Worm (Caenorhabditis elegans) whole organism, L2 larva: Measurements from ENCODE around the gene F39H12.3.

Experiments
- C34F6.9 ChIP-seq: fragments of 150-350 bp; optimal IDR thresholded peaks from 2 replicates; lab custom pipeline; 2014; ENCODE audit warnings: missing biosample characterization, missing genetic modification characterization
- F13H6.1 ChIP-seq: sonication (generic microtip); optimal IDR thresholded peaks from 2 replicates; lab custom pipeline; 2016; ENCODE audit warnings: missing genetic modification characterization, missing compliant biosample characterization
- R02D3.7 ChIP-seq: fragments of 150-350 bp; optimal IDR thresholded peaks from 2 replicates; lab custom pipeline; 2014; ENCODE audit warnings: missing biosample characterization, missing genetic modification characterization
- Y55F3AM.14 ChIP-seq: fragments of 200-800 bp; sonication (Bioruptor generic); optimal IDR thresholded peaks from 2 replicates; lab custom pipeline; 2018; ENCODE audit warnings: mild to moderate bottlenecking, missing genetic modification characterization, missing compliant biosample characterization
- alr-1 ChIP-seq: fragments of 150-350 bp; optimal IDR thresholded peaks from 2 replicates; lab custom pipeline; 2014; ENCODE audit warnings: missing biosample characterization, missing genetic modification characterization
- aly-2 ChIP-seq: fragments of 150-350 bp; optimal IDR thresholded peaks from 2 replicates; lab custom pipeline; 2014; ENCODE audit warnings: missing biosample characterization, missing genetic modification characterization
- ama-1 ChIP-seq: fragments of 150-350 bp; optimal IDR thresholded peaks from 2 replicates; lab custom pipeline; 2018; ENCODE audit warnings: inconsistent platforms
- blmp-1 ChIP-seq: sonication (generic microtip); optimal IDR thresholded peaks from 2 replicates; lab custom pipeline; 2017; ENCODE audit warnings: missing genetic modification characterization, mild to moderate bottlenecking, missing compliant biosample characterization, antibody characterized with exemption, moderate library complexity; ENCODE audit not compliant: insufficient read depth
- ceh-16 ChIP-seq: fragments of 150-350 bp; optimal IDR thresholded peaks from 2 replicates; lab custom pipeline; 2014; ENCODE audit warnings: missing biosample characterization, missing genetic modification characterization
- crh-2 ChIP-seq: sonication (generic microtip); optimal IDR thresholded peaks from 2 replicates; lab custom pipeline; 2017; ENCODE audit warnings: missing biosample characterization, missing genetic modification characterization
- dmd-4 ChIP-seq: sonication (generic microtip); optimal IDR thresholded peaks from 2 replicates; lab custom pipeline; 2017; ENCODE audit warnings: missing biosample characterization, missing genetic modification characterization
- egl-27 ChIP-seq: sonication (generic microtip); optimal IDR thresholded peaks from 3 replicates; lab custom pipeline; 2017; ENCODE audit warnings: missing biosample characterization, missing genetic modification reagents, missing genetic modification characterization
- elt-1 ChIP-seq: fragments of 150-350 bp; optimal IDR thresholded peaks from 2 replicates; lab custom pipeline; 2014; ENCODE audit warnings: missing biosample characterization, missing genetic modification characterization
- fos-1 ChIP-seq: fragments of 150-350 bp; optimal IDR thresholded peaks from 2 replicates; lab custom pipeline; 2014; ENCODE audit warnings: missing biosample characterization, missing genetic modification characterization
- gmeb-1 ChIP-seq: fragments of 150-350 bp; optimal IDR thresholded peaks from 2 replicates; lab custom pipeline; 2014; ENCODE audit warnings: missing biosample characterization, missing genetic modification characterization
- lin-11 ChIP-seq: fragments of 150-350 bp; sonication (generic microtip); optimal IDR thresholded peaks from 2 replicates; lab custom pipeline; 2014; ENCODE audit warnings: missing biosample characterization, missing genetic modification characterization, inconsistent platforms, mixed read lengths
- lin-13 ChIP-seq: fragments of 150-350 bp; optimal IDR thresholded peaks from 2 replicates; lab custom pipeline; 2014; ENCODE audit warnings: missing biosample characterization, missing genetic modification reagents, missing genetic modification characterization
- lin-39 ChIP-seq: fragments of 150-350 bp; optimal IDR thresholded peaks from 2 replicates; lab custom pipeline; 2014; ENCODE audit warnings: missing biosample characterization, missing genetic modification reagents, missing genetic modification characterization
- lsy-2 ChIP-seq, 2 experiments: fragments of 150-350 bp in 1 of 2; sonication (generic microtip) in 1 of 2; optimal IDR thresholded peaks; 2 replicates each; lab custom pipeline; 2014 to 2017; ENCODE audit warnings: missing biosample characterization in 2 of 2, missing genetic modification characterization in 2 of 2
- mab-5 ChIP-seq: fragments of 150-350 bp; optimal IDR thresholded peaks from 2 replicates; lab custom pipeline; 2014; ENCODE audit warnings: missing biosample characterization, missing genetic modification characterization
- mdl-1 ChIP-seq, 2 experiments: fragments of 150-350 bp in 1 of 2; sonication (generic microtip) in 1 of 2; optimal IDR thresholded peaks; 2 replicates each; lab custom pipeline; 2017; ENCODE audit warnings: missing biosample characterization in 2 of 2, missing genetic modification characterization in 2 of 2
- nhr-10 ChIP-seq: sonication (generic microtip); optimal IDR thresholded peaks from 2 replicates; lab custom pipeline; 2017; ENCODE audit warnings: missing biosample characterization, missing genetic modification characterization
- nhr-11 ChIP-seq: fragments of 150-350 bp; optimal IDR thresholded peaks from 2 replicates; lab custom pipeline; 2014; ENCODE audit warnings: missing biosample characterization, missing genetic modification characterization
- nhr-12 ChIP-seq: fragments of 150-350 bp; optimal IDR thresholded peaks from 2 replicates; lab custom pipeline; 2014; ENCODE audit warnings: missing biosample characterization, missing genetic modification characterization
- nhr-129 ChIP-seq: fragments of 150-350 bp; optimal IDR thresholded peaks from 2 replicates; lab custom pipeline; 2014; ENCODE audit warnings: missing biosample characterization, missing genetic modification characterization
- nhr-21 ChIP-seq: fragments of 150-350 bp; optimal IDR thresholded peaks from 2 replicates; lab custom pipeline; 2014; ENCODE audit warnings: missing biosample characterization, missing genetic modification characterization
- nhr-23 ChIP-seq: fragments of 150-350 bp; optimal IDR thresholded peaks from 2 replicates; lab custom pipeline; 2014; ENCODE audit warnings: missing biosample characterization, missing genetic modification reagents, missing genetic modification characterization
- nhr-237 ChIP-seq: fragments of 150-350 bp; optimal IDR thresholded peaks from 2 replicates; lab custom pipeline; 2014; ENCODE audit warnings: missing biosample characterization, missing genetic modification characterization
- nhr-25 ChIP-seq: fragments of 150-350 bp; sonication (generic microtip); optimal IDR thresholded peaks from 3 replicates; lab custom pipeline; 2014; ENCODE audit warnings: missing biosample characterization, missing genetic modification characterization
- nhr-6 ChIP-seq: fragments of 150-350 bp; optimal IDR thresholded peaks from 2 replicates; lab custom pipeline; 2014; ENCODE audit warnings: missing biosample characterization, missing genetic modification characterization
- nhr-77 ChIP-seq: fragments of 150-350 bp; optimal IDR thresholded peaks from 2 replicates; lab custom pipeline; 2014; ENCODE audit warnings: missing biosample characterization, missing genetic modification characterization
- peb-1 ChIP-seq: fragments of 150-350 bp; optimal IDR thresholded peaks from 2 replicates; lab custom pipeline; 2014; ENCODE audit warnings: missing biosample characterization, missing genetic modification characterization
- sem-4 ChIP-seq: fragments of 150-350 bp; optimal IDR thresholded peaks from 2 replicates; lab custom pipeline; 2014; ENCODE audit warnings: missing biosample characterization, missing genetic modification reagents, missing genetic modification characterization
- sma-3 ChIP-seq: sonication (generic microtip); optimal IDR thresholded peaks from 2 replicates; lab custom pipeline; 2016; ENCODE audit warnings: missing genetic modification reagents, missing genetic modification characterization, missing compliant biosample characterization
- sma-9 ChIP-seq, 2 experiments: fragments of 150-350 bp in 1 of 2; sonication (generic microtip) in 1 of 2; optimal IDR thresholded peaks; 2 replicates each; lab custom pipeline; 2014 to 2016; ENCODE audit warnings: missing genetic modification characterization in 2 of 2, mild to moderate bottlenecking in 1 of 2, missing biosample characterization in 1 of 2, missing compliant biosample characterization in 1 of 2, missing genetic modification reagents in 1 of 2, moderate library complexity in 1 of 2
- snpc-4 ChIP-seq: fragments of 150-350 bp; optimal IDR thresholded peaks from 2 replicates; lab custom pipeline; 2014; ENCODE audit warnings: missing biosample characterization, missing genetic modification characterization
- unc-39 ChIP-seq: fragments of 150-350 bp; optimal IDR thresholded peaks from 2 replicates; lab custom pipeline; 2014; ENCODE audit warnings: missing biosample characterization, missing genetic modification characterization
- unc-55 ChIP-seq: fragments of 150-350 bp; sonication (generic microtip); optimal IDR thresholded peaks from 3 replicates; lab custom pipeline; 2014; ENCODE audit warnings: missing biosample characterization, missing genetic modification reagents, missing genetic modification characterization
- unc-62 ChIP-seq: fragments of 150-350 bp; optimal IDR thresholded peaks from 2 replicates; lab custom pipeline; 2014; ENCODE audit warnings: missing biosample characterization, missing genetic modification reagents, missing genetic modification characterization
- zag-1 ChIP-seq: fragments of 150-350 bp; optimal IDR thresholded peaks from 2 replicates; lab custom pipeline; 2014; ENCODE audit warnings: missing biosample characterization, missing genetic modification characterization
- ztf-1 ChIP-seq: fragments of 200-800 bp; sonication (Bioruptor generic); conservative IDR thresholded peaks from 2 replicates; pipeline ENCODE4 v1.3.6; 2022; ENCODE audit warnings: missing genetic modification characterization, missing compliant biosample characterization
- ztf-11 ChIP-seq: sonication (generic microtip); optimal IDR thresholded peaks from 2 replicates; lab custom pipeline; 2017; ENCODE audit warnings: missing biosample characterization, missing genetic modification characterization
- ztf-4 ChIP-seq: fragments of 150-350 bp; optimal IDR thresholded peaks from 2 replicates; lab custom pipeline; 2014; ENCODE audit warnings: missing biosample characterization, missing genetic modification characterization

F39H12.3 gene

DNA sequence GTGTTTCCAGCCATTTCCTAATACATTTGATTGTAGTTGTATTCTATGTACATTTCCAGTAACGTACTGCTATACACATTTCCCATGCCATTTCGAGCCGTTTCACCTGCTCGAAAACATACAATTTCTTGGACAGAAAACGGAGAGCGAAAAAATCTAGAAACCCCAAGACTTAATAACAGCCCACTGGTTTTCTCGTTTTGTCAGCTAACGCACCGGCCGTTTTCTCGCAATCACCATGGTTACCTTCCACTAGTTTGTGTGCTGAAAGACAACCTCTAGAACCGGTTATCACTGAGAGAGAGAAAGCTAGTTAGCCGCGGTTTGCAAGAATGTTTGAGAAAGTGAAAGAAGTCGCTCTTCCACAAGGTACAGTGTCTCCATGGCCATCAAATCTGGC is 11.1 kb downstream of the F39H12.3 start:
- TF ChIP-seq egl-27 (tag; lab: Kevin White, UChicago), result no peak
- peak; percentile 36 for TF ChIP-seq lin-11
- TF ChIP-seq peb-1 (tag; lab: Kevin White, UChicago), result no peak
- TF ChIP-seq nhr-11 (tag; lab: Kevin White, UChicago), result no peak
- TF ChIP-seq, all 48 proteins: peak for 1

DNA sequence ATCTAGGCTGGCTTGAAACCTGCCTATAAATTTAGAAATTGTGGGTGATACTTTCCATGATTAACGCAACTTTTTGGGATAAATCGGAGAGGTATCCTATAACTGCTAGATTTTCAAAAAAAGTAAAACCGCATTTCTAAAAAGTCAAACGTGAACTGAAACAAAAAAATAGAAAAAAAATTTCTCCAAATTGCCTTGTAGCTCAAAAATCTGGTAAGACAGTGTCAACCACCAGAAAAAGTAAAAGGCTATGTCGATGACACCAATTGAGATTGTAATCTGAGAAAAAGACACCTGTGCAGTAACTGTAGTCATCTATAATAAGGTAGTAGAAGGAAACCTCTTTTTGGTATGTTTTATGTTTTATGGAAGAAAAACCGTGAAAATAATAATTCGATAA is 12.7 kb downstream of the F39H12.3 start, which contains the start of gene wdr-54:
TSS of gene wdr-54 (plus strand) at position 301 of the 400 bp plus-strand sequence.
- no peak for TF ChIP-seq nhr-237 (tag; lab: Kevin White, UChicago)
- TF ChIP-seq aly-2, result no peak
- TF ChIP-seq ztf-1 (GFP tag; lab: Robert Waterston, UW), result no peak
- TF ChIP-seq peb-1 (tag; lab: Kevin White, UChicago), result no peak
- no peak for TF ChIP-seq ztf-11 (tag; lab: Kevin White, UChicago)

DNA sequence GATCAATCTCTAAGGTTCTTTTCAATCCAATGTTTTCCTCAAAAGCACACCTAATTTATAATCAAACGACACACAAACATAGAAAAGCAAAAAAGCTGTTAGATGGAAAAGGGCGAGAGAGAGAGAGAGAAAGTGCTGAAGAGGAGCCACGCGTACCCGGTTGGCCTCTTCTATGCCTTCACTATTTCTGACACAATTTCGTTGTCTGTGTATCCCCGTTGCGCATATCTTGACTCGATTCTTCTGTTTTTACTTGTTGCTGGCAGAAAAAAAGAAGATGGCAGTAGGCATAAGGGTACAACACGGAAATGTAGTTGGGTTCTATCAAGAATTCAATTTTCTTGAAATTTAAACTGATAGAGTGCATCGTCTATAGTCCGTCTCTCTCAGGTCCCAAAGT is 13.8 kb downstream of the F39H12.3 start:
- TF ChIP-seq nhr-10 (tag; lab: Kevin White, UChicago) (peak; percentile 55), unc-39 (tag; lab: Kevin White, UChicago) (peak; percentile 32), mdl-1 (tag; optimal IDR thresholded peaks at IDR 0.05; lab: Kevin White, UChicago) (peak; percentile 60 to 68), lin-39 (no peak), mab-5 (tag; lab: Kevin White, UChicago) (peak; percentile 59), fos-1 (tag; lab: Kevin White, UChicago) (peak; percentile 61), lsy-2 (tag; optimal IDR thresholded peaks at IDR 0.05; lab: Kevin White, UChicago) (peak; percentile 47 to 76), zag-1 (tag; lab: Kevin White, UChicago) (peak; percentile 62), Y55F3AM.14 (GFP tag; lab: Kevin White, UChicago) (peak; percentile 49), blmp-1 (peak; percentile 78), C34F6.9 (tag; lab: Kevin White, UChicago) (peak; percentile 82), nhr-77 (tag; lab: Kevin White, UChicago) (no peak), sma-9 (GFP tag; optimal IDR thresholded peaks at IDR 0.05; lab: Kevin White, UChicago) (peak; percentile 75), sma-9 (tag; optimal IDR thresholded peaks at IDR 0.05; lab: Kevin White, UChicago) (no peak), nhr-129 (tag; lab: Kevin White, UChicago) (peak; percentile 90), lin-13 (GFP tag; lab: Kevin White, UChicago) (peak; percentile 16), egl-27 (tag; lab: Kevin White, UChicago) (peak; percentile 17), sem-4 (tag; lab: Kevin White, UChicago) (peak; percentile 64), nhr-25 (tag; lab: Kevin White, UChicago) (peak; percentile 22), nhr-23 (no peak), crh-2 (peak; percentile 92), nhr-6 (peak; percentile 70), unc-55 (GFP tag; lab: Kevin White, UChicago) (peak; percentile 62), ceh-16 (tag; lab: Kevin White, UChicago) (no peak), F13H6.1 (tag; lab: Kevin White, UChicago) (peak; percentile 67), nhr-11 (tag; lab: Kevin White, UChicago) (no peak)

DNA sequence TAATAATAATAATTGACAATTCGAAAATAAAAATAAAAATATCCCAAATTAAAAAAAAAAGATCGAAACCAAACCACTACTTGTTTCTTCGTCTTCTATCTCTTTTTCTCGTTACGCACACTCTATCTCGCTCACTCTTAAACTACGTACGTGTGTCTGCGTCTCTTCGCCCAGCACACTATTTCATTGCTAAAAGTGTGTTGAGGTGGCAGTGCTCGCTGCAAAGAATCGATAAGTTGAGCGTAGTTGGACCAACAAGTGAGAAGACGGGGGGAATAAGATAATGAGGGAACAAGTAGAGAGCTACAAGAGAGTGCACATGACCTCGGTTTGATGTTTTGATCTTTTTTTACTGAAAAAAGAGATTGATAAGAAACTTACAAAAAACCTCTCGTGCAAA is 15.4 kb downstream of the F39H12.3 start:
- TF ChIP-seq crh-2, result peak; percentile 86
- no peak for TF ChIP-seq ztf-1 (GFP tag; lab: Robert Waterston, UW)
- peak; percentile 61 for TF ChIP-seq sma-9 (GFP tag; optimal IDR thresholded peaks at IDR 0.05; lab: Kevin White, UChicago)
- no peak for TF ChIP-seq sma-9 (tag; optimal IDR thresholded peaks at IDR 0.05; lab: Kevin White, UChicago)
- TF ChIP-seq snpc-4, result no peak
- no peak for TF ChIP-seq R02D3.7
- no peak for TF ChIP-seq nhr-237 (tag; lab: Kevin White, UChicago)
- TF ChIP-seq elt-1 (tag; lab: Kevin White, UChicago), result no peak
- TF ChIP-seq alr-1 (tag; lab: Kevin White, UChicago), result no peak
- no peak for TF ChIP-seq nhr-21
- TF ChIP-seq F13H6.1 (tag; lab: Kevin White, UChicago), result peak; percentile 57
- TF ChIP-seq lin-11, result no peak
- peak; percentile 74 for TF ChIP-seq C34F6.9 (tag; lab: Kevin White, UChicago)
- TF ChIP-seq ceh-16 (tag; lab: Kevin White, UChicago), result no peak
- TF ChIP-seq lin-39, result no peak
- peak in 1 of 2 experiments; percentile 45 for TF ChIP-seq mdl-1 (tag; optimal IDR thresholded peaks at IDR 0.05; lab: Kevin White, UChicago)
- peak; percentile 44 for TF ChIP-seq zag-1 (tag; lab: Kevin White, UChicago)
- TF ChIP-seq lsy-2 (tag; optimal IDR thresholded peaks at IDR 0.05; lab: Kevin White, UChicago), result peak; percentile 10 to 62
- TF ChIP-seq dmd-4 (tag; lab: Kevin White, UChicago), result no peak
- no peak for TF ChIP-seq unc-39 (tag; lab: Kevin White, UChicago)
- no peak for TF ChIP-seq Y55F3AM.14 (GFP tag; lab: Kevin White, UChicago)
- no peak for TF ChIP-seq gmeb-1 (tag; lab: Kevin White, UChicago)
- TF ChIP-seq mab-5 (tag; lab: Kevin White, UChicago), result peak; percentile 56
- TF ChIP-seq blmp-1, result no peak
- no peak for TF ChIP-seq egl-27 (tag; lab: Kevin White, UChicago)
- peak; percentile 79 for TF ChIP-seq unc-55 (GFP tag; lab: Kevin White, UChicago)
- TF ChIP-seq fos-1 (tag; lab: Kevin White, UChicago), result peak; percentile 18
- no peak for TF ChIP-seq nhr-23
- TF ChIP-seq nhr-10 (tag; lab: Kevin White, UChicago), result no peak
- TF ChIP-seq nhr-129 (tag; lab: Kevin White, UChicago), result peak; percentile 65
- TF ChIP-seq nhr-25 (tag; lab: Kevin White, UChicago), result no peak
- no peak for TF ChIP-seq ama-1 (lab: Kevin White, UChicago)
- TF ChIP-seq sma-3 (GFP tag; lab: Kevin White, UChicago), result no peak
- no peak for TF ChIP-seq ztf-4
- no peak for TF ChIP-seq unc-62 (GFP tag; lab: Kevin White, UChicago)
- TF ChIP-seq nhr-12 (tag; lab: Kevin White, UChicago), result no peak
